Worm (Caenorhabditis elegans): ENCODE data around the gene rif-1.2.

The rif-1.2 gene

DNA sequence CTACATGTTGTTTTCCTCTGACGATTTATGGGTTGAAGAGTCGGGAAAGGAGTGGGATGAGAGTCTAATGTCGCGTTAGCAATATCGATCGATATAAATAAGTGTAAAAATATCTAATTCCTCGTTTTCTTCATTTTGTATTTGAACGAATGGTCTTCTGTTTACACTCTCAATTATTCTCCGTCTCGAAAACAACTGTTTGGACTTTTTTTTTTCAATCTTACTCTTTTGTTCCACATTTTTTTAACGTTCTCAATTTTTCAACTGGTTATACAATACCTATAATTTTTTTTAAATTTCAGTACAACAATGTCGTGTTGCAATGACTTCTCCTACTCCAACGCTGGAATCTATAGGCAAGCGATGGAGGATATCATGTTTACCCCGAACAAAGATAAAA lies 49.9 kb downstream of the rif-1.2 start, which contains the start of gene F17A2.13:
TSS of gene F17A2.13 (plus strand) at position 301 of the 400 bp plus-strand sequence.
- TF ChIP-seq Y55F3AM.14 (GFP tag; optimal IDR thresholded peaks at IDR 0.05) (no peak), elt-3 (tag; optimal IDR thresholded peaks at IDR 0.05) (no peak), ztf-4 (tag; optimal IDR thresholded peaks at IDR 0.05) (no peak), nhr-12 (tag; optimal IDR thresholded peaks at IDR 0.05) (no peak), unc-39 (tag; optimal IDR thresholded peaks at IDR 0.05) (no peak), nhr-10 (tag; optimal IDR thresholded peaks at IDR 0.05) (no peak), sem-4 (tag; optimal IDR thresholded peaks at IDR 0.05) (no peak)

DNA sequence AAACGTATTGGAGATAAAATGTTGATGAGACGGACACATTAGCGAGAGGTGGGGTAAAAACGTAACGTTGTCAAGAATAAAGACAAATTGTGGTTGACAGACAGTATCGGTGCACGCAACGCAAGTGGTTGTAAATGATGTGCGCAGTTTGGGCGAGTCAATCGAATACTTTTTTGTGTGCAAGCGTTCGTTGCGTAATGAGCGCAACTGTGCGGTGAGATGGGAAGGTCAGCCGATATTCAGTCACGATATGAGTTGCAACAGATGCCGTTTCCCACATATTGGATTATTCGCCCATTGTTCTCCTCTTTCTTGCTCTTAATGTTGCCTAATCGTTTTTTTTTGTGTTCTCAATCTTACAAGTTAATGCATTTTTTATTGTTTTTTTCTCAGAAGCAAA lies 50.5 kb downstream of the rif-1.2 start, which contains the start of gene ceh-40:
TSS of gene ceh-40 (minus strand) at position 41 of the 400 bp plus-strand sequence.
- TF ChIP-seq nhr-6 (tag; optimal IDR thresholded peaks at IDR 0.05) (no peak), lin-11 (tag; optimal IDR thresholded peaks at IDR 0.05) (no peak), alr-1 (tag; optimal IDR thresholded peaks at IDR 0.05) (no peak), fos-1 (tag; optimal IDR thresholded peaks at IDR 0.05) (no peak), egl-27 (tag; optimal IDR thresholded peaks at IDR 0.05) (no peak), elt-1 (tag; optimal IDR thresholded peaks at IDR 0.05) (no peak), R02D3.7 (tag; optimal IDR thresholded peaks at IDR 0.05) (no peak), peb-1 (tag; optimal IDR thresholded peaks at IDR 0.05) (no peak), nhr-12 (tag; optimal IDR thresholded peaks at IDR 0.05) (no peak)
